Worm (Caenorhabditis elegans): Measurements from ENCODE around the gene ztf-20.

ce11 chrV:18977876-18978275 lies 17.9 kb upstream of the ztf-20 start, which contains the start of gene Y39B6A.41:
- no peak for TF ChIP-seq lin-32 (GFP tag; optimal IDR thresholded peaks at IDR 0.05)
- TF ChIP-seq sptf-1 (tag; optimal IDR thresholded peaks at IDR 0.05) = no peak
- no peak for TF ChIP-seq nhr-12 (tag; optimal IDR thresholded peaks at IDR 0.05)
- TF ChIP-seq ceh-39 (tag; optimal IDR thresholded peaks at IDR 0.05) = no peak
- no peak for TF ChIP-seq cnd-1 (tag; optimal IDR thresholded peaks at IDR 0.05)
- no peak for TF ChIP-seq nhr-76 (tag; optimal IDR thresholded peaks at IDR 0.05)
- no peak for TF ChIP-seq ces-1 (GFP tag; optimal IDR thresholded peaks at IDR 0.05)
- no peak for TF ChIP-seq elt-3 (tag; optimal IDR thresholded peaks at IDR 0.05)
- TF ChIP-seq nhr-28 (tag; optimal IDR thresholded peaks at IDR 0.05) = no peak
- no peak for TF ChIP-seq lsy-2 (tag; optimal IDR thresholded peaks at IDR 0.05)
- TF ChIP-seq unc-62 (GFP tag; optimal IDR thresholded peaks at IDR 0.05) = no peak
- TF ChIP-seq snpc-4 (tag; optimal IDR thresholded peaks at IDR 0.05) = no peak
- TF ChIP-seq unc-39 (tag; optimal IDR thresholded peaks at IDR 0.05) = no peak
- no peak for TF ChIP-seq tbx-8 (GFP tag; optimal IDR thresholded peaks at IDR 0.05)
